Fruit fly (Drosophila melanogaster): ENCODE measurements around the gene tut.
A peak's percentile ranks its signal among the peaks of the same experiment; 100 is the strongest.

The tut gene

DNA sequence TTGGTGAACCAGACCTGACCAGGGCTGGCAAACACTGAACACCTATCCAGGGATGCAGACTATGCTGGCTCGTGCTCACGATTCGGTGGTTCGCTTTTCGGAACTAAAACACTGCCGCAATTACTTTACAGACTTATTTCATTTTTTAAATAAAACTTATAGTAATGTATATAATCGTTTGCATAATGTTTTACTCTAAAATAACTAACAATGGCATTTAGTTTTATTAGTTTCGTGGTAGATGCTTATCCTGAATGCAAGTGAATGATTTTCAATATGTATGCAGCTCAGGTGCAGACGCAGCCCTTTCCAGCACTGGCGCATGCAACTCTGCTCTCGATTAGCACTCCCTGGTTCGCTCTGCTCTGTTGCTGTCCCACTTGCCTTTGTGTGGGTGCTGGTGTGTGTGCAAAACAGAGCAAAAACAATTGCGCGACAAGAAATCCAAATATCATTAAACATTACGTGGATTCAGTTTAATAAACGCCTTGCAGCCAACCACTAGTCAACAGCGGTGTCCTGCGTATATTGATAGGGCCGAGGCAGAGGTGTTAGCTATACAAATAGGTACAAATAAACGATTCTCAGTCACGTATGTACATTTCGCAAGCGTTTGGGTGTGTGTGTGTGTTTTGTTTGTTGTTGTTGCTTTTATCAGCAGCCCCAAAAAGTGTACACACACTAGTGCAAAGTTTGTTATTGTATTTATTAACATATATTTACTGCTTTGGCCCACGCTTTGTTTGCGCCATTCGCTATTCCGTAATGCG is 23.7 kb downstream of the tut start, which contains the start of the genes ERR and Atg18a (continued):
- peak; percentile 80 for TF ChIP-seq Oli (tag; optimal IDR thresholded peaks at IDR 0.05)
- peak; percentile 52 for TF ChIP-seq CG13894 (tag; optimal IDR thresholded peaks at IDR 0.05)
- peak; percentile 82 for TF ChIP-seq B-H1 (GFP tag; IDR thresholded peaks at IDR 0.05)
- TF ChIP-seq CG9727 (GFP tag; optimal IDR thresholded peaks at IDR 0.05), result peak; percentile 84
- TF ChIP-seq CG2678 (tag; optimal IDR thresholded peaks at IDR 0.05), result peak; percentile 84
- peak; percentile 72 for TF ChIP-seq CG8944 (GFP tag; optimal IDR thresholded peaks at IDR 0.05)
- peak; percentile 51 for TF ChIP-seq CG16863 (GFP tag; optimal IDR thresholded peaks at IDR 0.05)
- no peak for TF ChIP-seq Sox102F (GFP tag; optimal IDR thresholded peaks at IDR 0.05)
- peak; percentile 17 for TF ChIP-seq Hmx (GFP tag; optimal IDR thresholded peaks at IDR 0.05)
- peak; percentile 87 for TF ChIP-seq chn (GFP tag; optimal IDR thresholded peaks at IDR 0.05)
- TF ChIP-seq pan (optimal IDR thresholded peaks at IDR 0.05), result no peak
- TF ChIP-seq pan (GFP tag; optimal IDR thresholded peaks at IDR 0.05 in 1 of 2, IDR thresholded peaks at IDR 0.05 in 1 of 2), result peak in 1 of 2 experiments; percentile 83
- TF ChIP-seq CG7928 (GFP tag; optimal IDR thresholded peaks at IDR 0.05), result peak; percentile 100
- no peak for TF ChIP-seq fd64A (GFP tag; optimal IDR thresholded peaks at IDR 0.05)
- TF ChIP-seq bcd (GFP tag; optimal IDR thresholded peaks at IDR 0.05), result peak; percentile 88
- peak; percentile 90 for TF ChIP-seq phol (tag; optimal IDR thresholded peaks at IDR 0.05)
- peak; percentile 90 for TF ChIP-seq CG11456 (GFP tag; IDR thresholded peaks at IDR 0.05)
- peak; percentile 24 for TF ChIP-seq CG2202 (tag; optimal IDR thresholded peaks at IDR 0.05)
- TF ChIP-seq twi (tag; optimal IDR thresholded peaks at IDR 0.05), result peak; percentile 78
- TF ChIP-seq CG12744 (GFP tag; optimal IDR thresholded peaks at IDR 0.05), result peak; percentile 63
- peak; percentile 77 for TF ChIP-seq fd96Cb (tag; optimal IDR thresholded peaks at IDR 0.05)
- peak; percentile 17 for TF ChIP-seq CG2875 (GFP tag; optimal IDR thresholded peaks at IDR 0.05)
- no peak for TF ChIP-seq gsb-n (tag; optimal IDR thresholded peaks at IDR 0.05)
- TF ChIP-seq ara (GFP tag; IDR thresholded peaks at IDR 0.05), result peak; percentile 70; the same call in 1 of the 2 replicates
- peak; percentile 73 for TF ChIP-seq scrt (GFP tag; optimal IDR thresholded peaks at IDR 0.05)
- TF ChIP-seq CG15601 (tag; optimal IDR thresholded peaks at IDR 0.05), result peak; percentile 87
- no peak for TF ChIP-seq CG14965 (GFP tag; optimal IDR thresholded peaks at IDR 0.05; ENCODE audit: borderline replicate concordance)
- peak; percentile 3 for TF ChIP-seq kah (GFP tag; optimal IDR thresholded peaks at IDR 0.05)
- TF ChIP-seq pros (GFP tag; optimal IDR thresholded peaks at IDR 0.05), result no peak
- TF ChIP-seq Spps (tag; optimal IDR thresholded peaks at IDR 0.05), result peak; percentile 44
- peak; percentile 82 for TF ChIP-seq CG10654 (GFP tag; optimal IDR thresholded peaks at IDR 0.05)
- TF ChIP-seq dan (GFP tag; IDR thresholded peaks at IDR 0.05), result peak; percentile 78
- peak; percentile 78 for TF ChIP-seq CG10147 (GFP tag; optimal IDR thresholded peaks at IDR 0.05)
- TF ChIP-seq ato (GFP tag; IDR thresholded peaks at IDR 0.05; ENCODE audit: partially characterized antibody), result no peak
- TF ChIP-seq p53 (GFP tag; optimal IDR thresholded peaks at IDR 0.05), result peak; percentile 8
- TF ChIP-seq Jarid2 (GFP tag; optimal IDR thresholded peaks at IDR 0.05), result no peak
- no peak for TF ChIP-seq Lpt (GFP tag; optimal IDR thresholded peaks at IDR 0.05)
- no peak for TF ChIP-seq disco-r (GFP tag; optimal IDR thresholded peaks at IDR 0.05)
- TF ChIP-seq CG8290 (GFP tag; optimal IDR thresholded peaks at IDR 0.05), result peak; percentile 66
- peak; percentile 38 to 80 for TF ChIP-seq CG8290 (tag; optimal IDR thresholded peaks at IDR 0.05)
- peak; percentile 82 for TF ChIP-seq Rx (GFP tag; IDR thresholded peaks at IDR 0.05)
- TF ChIP-seq CG11695 (GFP tag; IDR thresholded peaks at IDR 0.05), result peak; percentile 70; the same call in 1 of the 3 replicates
- TF ChIP-seq CG2120 (GFP tag; optimal IDR thresholded peaks at IDR 0.05), result peak; percentile 93
- no peak for TF ChIP-seq Hr39 (optimal IDR thresholded peaks at IDR 0.05)
- TF ChIP-seq CG17328 (GFP tag; IDR thresholded peaks at IDR 0.05), result peak; percentile 64
- peak; percentile 61 for TF ChIP-seq Dip2 (GFP tag; IDR thresholded peaks at IDR 0.05)
- peak; percentile 77; the same call in 1 of the 2 replicates for TF ChIP-seq Doc2 (GFP tag; IDR thresholded peaks at IDR 0.05)
- TF ChIP-seq dpn (GFP tag; optimal IDR thresholded peaks at IDR 0.05), result peak; percentile 85 to 88
- TF ChIP-seq exex (tag; optimal IDR thresholded peaks at IDR 0.05), result peak; percentile 50
- peak; percentile 71 for TF ChIP-seq CG16813 (GFP tag; IDR thresholded peaks at IDR 0.05; ENCODE audit: partially characterized antibody)

Data from whole organism, embryonic.